Fruit fly (Drosophila melanogaster): Measurements from ENCODE around the gene Zmynd10.
A peak's percentile ranks its signal among the peaks of the same experiment; 100 is the strongest.

Zmynd10 gene

DNA sequence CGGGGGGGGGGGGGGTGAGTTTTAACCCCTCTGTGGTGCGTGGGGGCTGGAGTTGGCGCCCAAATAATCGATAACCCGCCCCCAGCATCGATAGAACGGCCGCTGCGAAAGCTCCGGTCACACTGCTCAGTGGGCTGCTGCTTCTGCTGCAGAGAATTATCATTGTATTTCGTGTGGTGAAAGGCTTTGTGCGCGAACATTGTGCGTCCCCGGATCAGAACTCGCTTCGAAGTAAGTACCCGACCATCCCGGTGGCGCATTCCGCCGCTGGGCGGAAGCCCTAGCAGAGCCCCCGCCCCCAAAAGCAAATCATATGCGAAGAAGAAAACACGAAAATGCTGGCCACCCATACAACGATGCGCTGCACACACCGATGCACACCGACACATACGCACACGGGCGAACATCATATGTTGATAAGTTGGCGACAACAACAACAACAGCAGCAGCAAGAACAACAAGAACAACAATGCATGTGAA is 18.1 kb upstream of the Zmynd10 start, which contains the start of gene Syx13 (continued):
- TF ChIP-seq CG10565 (GFP tag; optimal IDR thresholded peaks at IDR 0.05) (no peak), CG15601 (tag; optimal IDR thresholded peaks at IDR 0.05) (no peak), tup (GFP tag; optimal IDR thresholded peaks at IDR 0.05) (no peak), ham (GFP tag; IDR thresholded peaks at IDR 0.05) (no peak), CG11560 (tag; IDR thresholded peaks at IDR 0.05) (no peak), CG3407 (GFP tag; optimal IDR thresholded peaks at IDR 0.05) (no peak), CG1603 (tag; optimal IDR thresholded peaks at IDR 0.05) (peak; percentile 68), CG4282 (GFP tag; optimal IDR thresholded peaks at IDR 0.05) (no peak), tna (GFP tag; IDR thresholded peaks at IDR 0.05; ENCODE audit: partially characterized antibody) (peak; percentile 72), CG17568 (GFP tag; optimal IDR thresholded peaks at IDR 0.05) (no peak), Hr51 (GFP tag; optimal IDR thresholded peaks at IDR 0.05) (no peak), NK7.1 (GFP tag; optimal IDR thresholded peaks at IDR 0.05) (no peak), NFAT (GFP tag; IDR thresholded peaks at IDR 0.05) (no peak), chm (GFP tag; IDR thresholded peaks at IDR 0.05) (0 out of 2 replicates have a peak, but pooled peaks have one; percentile 41), odd (GFP tag; optimal IDR thresholded peaks at IDR 0.05) (no peak), zfh2 (GFP tag; optimal IDR thresholded peaks at IDR 0.05) (no peak), CG3065 (GFP tag; optimal IDR thresholded peaks at IDR 0.05) (no peak), ara (GFP tag; IDR thresholded peaks at IDR 0.05) (no peak), bcd (GFP tag; optimal IDR thresholded peaks at IDR 0.05) (no peak), CG12744 (GFP tag; optimal IDR thresholded peaks at IDR 0.05) (no peak), sim (GFP tag; IDR thresholded peaks at IDR 0.05) (no peak), CG10654 (GFP tag; optimal IDR thresholded peaks at IDR 0.05) (no peak), CG14050 (GFP tag; IDR thresholded peaks at IDR 0.05) (no peak), pan (optimal IDR thresholded peaks at IDR 0.05) (no peak), pan (GFP tag; optimal IDR thresholded peaks at IDR 0.05 in 1 of 2, IDR thresholded peaks at IDR 0.05 in 1 of 2) (no peak), btn (GFP tag; optimal IDR thresholded peaks at IDR 0.05) (no peak), CG2875 (GFP tag; optimal IDR thresholded peaks at IDR 0.05) (no peak), Sox100B (GFP tag; optimal IDR thresholded peaks at IDR 0.05) (no peak), CG11093 (GFP tag; IDR thresholded peaks at IDR 0.05) (no peak), CG43689 (GFP tag; IDR thresholded peaks at IDR 0.05) (no peak), MTF-1 (GFP tag; optimal IDR thresholded peaks at IDR 0.05; ENCODE audit: borderline replicate concordance) (no peak), CG6854 (GFP tag; optimal IDR thresholded peaks at IDR 0.05) (no peak), row (GFP tag; IDR thresholded peaks at IDR 0.05) (peak; percentile 43; the same call in 2 of the 3 replicates), CG11398 (GFP tag; optimal IDR thresholded peaks at IDR 0.05) (no peak), nmo (GFP tag; optimal IDR thresholded peaks at IDR 0.05) (peak; percentile 35), B-H1 (GFP tag; IDR thresholded peaks at IDR 0.05) (no peak), CG15696 (tag; optimal IDR thresholded peaks at IDR 0.05) (no peak), HmgD (GFP tag; optimal IDR thresholded peaks at IDR 0.05) (peak; percentile 25), CG4730 (GFP tag; IDR thresholded peaks at IDR 0.05) (no peak), aop (GFP tag; IDR thresholded peaks at IDR 0.05) (no peak), caup (GFP tag; optimal IDR thresholded peaks at IDR 0.05; ENCODE audit: severe bottlenecking) (peak; percentile 24), cas (GFP tag; IDR thresholded peaks at IDR 0.05) (no peak), CG8944 (GFP tag; optimal IDR thresholded peaks at IDR 0.05) (no peak), emc (GFP tag; optimal IDR thresholded peaks at IDR 0.05) (no peak), CG10959 (GFP tag; IDR thresholded peaks at IDR 0.05) (peak; percentile 85), CG18476 (GFP tag; optimal IDR thresholded peaks at IDR 0.05) (no peak), pita (GFP tag; optimal IDR thresholded peaks at IDR 0.05) (no peak), Ravus (GFP tag; IDR thresholded peaks at IDR 0.05) (no peak), prd (optimal IDR thresholded peaks at IDR 0.05) (no peak), prd (GFP tag; IDR thresholded peaks at IDR 0.05) (no peak), CG12769 (tag; optimal IDR thresholded peaks at IDR 0.05) (peak; percentile 6), CG4424 (GFP tag; optimal IDR thresholded peaks at IDR 0.05) (no peak)
